Fruit fly (Drosophila melanogaster): Measurements from ENCODE around the gene CG42238.
A peak's percentile ranks its signal among the peaks of the same experiment; 100 is the strongest.

The CG42238 gene

DNA sequence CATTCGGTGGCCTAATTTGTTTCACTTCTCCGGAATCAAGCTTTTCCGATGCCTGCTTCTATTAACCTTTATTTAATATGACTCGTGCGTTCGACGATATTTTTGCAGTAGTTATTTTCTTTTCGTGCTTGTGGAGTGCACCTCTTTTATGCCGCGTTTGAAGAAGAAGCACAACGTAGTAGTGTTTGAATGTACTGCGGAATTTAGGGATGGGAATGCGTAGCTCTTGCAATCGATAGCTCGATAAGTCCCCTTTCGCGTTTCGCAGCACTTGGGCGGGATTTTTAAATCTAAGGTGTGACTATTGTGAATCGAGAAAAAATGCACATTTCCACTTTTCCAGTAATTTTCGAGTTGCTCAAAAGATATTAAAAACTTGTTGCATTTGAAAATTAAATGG lies 133.2 kb downstream of the CG42238 start, which contains the start of the genes CG43739 and sky (continued):
- no peak for TF ChIP-seq sim (GFP tag; IDR thresholded peaks at IDR 0.05)
- TF ChIP-seq hbn (GFP tag; IDR thresholded peaks at IDR 0.05; ENCODE audit: partially characterized antibody): peak; percentile 90
- TF ChIP-seq Fer3 (tag; optimal IDR thresholded peaks at IDR 0.05): no peak
- peak; percentile 10 for TF ChIP-seq Abd-B (GFP tag; optimal IDR thresholded peaks at IDR 0.05)
- TF ChIP-seq crp (GFP tag; optimal IDR thresholded peaks at IDR 0.05): no peak
- TF ChIP-seq CG16863 (GFP tag; optimal IDR thresholded peaks at IDR 0.05): no peak
- TF ChIP-seq YL-1 (GFP tag; optimal IDR thresholded peaks at IDR 0.05): no peak
- peak; percentile 18; the same call in 1 of the 2 replicates for TF ChIP-seq H2.0 (GFP tag; IDR thresholded peaks at IDR 0.05)
- peak; percentile 75 for TF ChIP-seq hb (GFP tag; IDR thresholded peaks at IDR 0.05; ENCODE audit: partially characterized antibody)
- 0 out of 2 replicates have a peak, but pooled peaks have one; percentile 18 for TF ChIP-seq ttk (GFP tag; IDR thresholded peaks at IDR 0.05)
- TF ChIP-seq dimm (GFP tag; IDR thresholded peaks at IDR 0.05): no peak
- TF ChIP-seq CG17612 (GFP tag; IDR thresholded peaks at IDR 0.05): peak; percentile 17; the same call in 1 of the 2 replicates
- TF ChIP-seq CG6765 (GFP tag; optimal IDR thresholded peaks at IDR 0.05): no peak
- no peak for TF ChIP-seq PHDP (tag; optimal IDR thresholded peaks at IDR 0.05)
- no peak for TF ChIP-seq seq (GFP tag; IDR thresholded peaks at IDR 0.05)
- TF ChIP-seq kah (GFP tag; optimal IDR thresholded peaks at IDR 0.05): no peak
- no peak for TF ChIP-seq CG15073 (GFP tag; optimal IDR thresholded peaks at IDR 0.05)
- peak; percentile 68 for TF ChIP-seq gro (GFP tag; optimal IDR thresholded peaks at IDR 0.05)
- no peak for TF ChIP-seq CG2678 (tag; optimal IDR thresholded peaks at IDR 0.05)
- no peak for TF ChIP-seq ftz-f1 (GFP tag; optimal IDR thresholded peaks at IDR 0.05)
- TF ChIP-seq eyg (GFP tag; optimal IDR thresholded peaks at IDR 0.05): no peak
- no peak for TF ChIP-seq pb (GFP tag; optimal IDR thresholded peaks at IDR 0.05)
- TF ChIP-seq wdn (GFP tag; IDR thresholded peaks at IDR 0.05): no peak
- TF ChIP-seq CG13775 (GFP tag; optimal IDR thresholded peaks at IDR 0.05): no peak
- no peak for TF ChIP-seq CG7556 (GFP tag; optimal IDR thresholded peaks at IDR 0.05)
- no peak for TF ChIP-seq CG14050 (GFP tag; IDR thresholded peaks at IDR 0.05)
- TF ChIP-seq CG6175 (GFP tag; IDR thresholded peaks at IDR 0.05): no peak
- no peak for TF ChIP-seq B-H1 (GFP tag; IDR thresholded peaks at IDR 0.05)
- peak in 1 of 2 experiments; percentile 35 for TF ChIP-seq Hr51 (GFP tag; optimal IDR thresholded peaks at IDR 0.05)
- peak; percentile 32; the same call in 1 of the 2 replicates for TF ChIP-seq chm (GFP tag; IDR thresholded peaks at IDR 0.05)
- TF ChIP-seq Nf-YA (GFP tag; IDR thresholded peaks at IDR 0.05): no peak
- peak; percentile 20 for TF ChIP-seq Nf-YC (tag; optimal IDR thresholded peaks at IDR 0.05)
- no peak for TF ChIP-seq Eip74EF (GFP tag; optimal IDR thresholded peaks at IDR 0.05)
- TF ChIP-seq CG7745 (tag; optimal IDR thresholded peaks at IDR 0.05): no peak
- peak; percentile 9 for TF ChIP-seq scrt (GFP tag; optimal IDR thresholded peaks at IDR 0.05)
- no peak for TF ChIP-seq CG33557 (GFP tag; optimal IDR thresholded peaks at IDR 0.05)
- TF ChIP-seq Hmx (GFP tag; optimal IDR thresholded peaks at IDR 0.05): no peak
- TF ChIP-seq ham (GFP tag; IDR thresholded peaks at IDR 0.05): no peak
- TF ChIP-seq Poxn (GFP tag; IDR thresholded peaks at IDR 0.05): no peak
- no peak for TF ChIP-seq Six4 (GFP tag; optimal IDR thresholded peaks at IDR 0.05)
- TF ChIP-seq CG6683 (GFP tag; optimal IDR thresholded peaks at IDR 0.05): no peak
- peak; percentile 73 for TF ChIP-seq sna (GFP tag; IDR thresholded peaks at IDR 0.05; ENCODE audit: partially characterized antibody)
- TF ChIP-seq Xrp1 (GFP tag; IDR thresholded peaks at IDR 0.05): no peak
- peak; percentile 86 for TF ChIP-seq CG17186 (GFP tag; optimal IDR thresholded peaks at IDR 0.05)
- peak; percentile 85 for TF ChIP-seq Scr (GFP tag; IDR thresholded peaks at IDR 0.05; ENCODE audit: partially characterized antibody)
- TF ChIP-seq CG16779 (GFP tag; IDR thresholded peaks at IDR 0.05): no peak
- TF ChIP-seq Mad (GFP tag; optimal IDR thresholded peaks at IDR 0.05): no peak
- TF ChIP-seq Hey (tag; optimal IDR thresholded peaks at IDR 0.05): no peak
- no peak for TF ChIP-seq CG12071 (GFP tag; optimal IDR thresholded peaks at IDR 0.05)
- TF ChIP-seq Doc3 (GFP tag; IDR thresholded peaks at IDR 0.05; ENCODE audit: partially characterized antibody): peak; percentile 84
- no peak for TF ChIP-seq CG3726 (GFP tag; IDR thresholded peaks at IDR 0.05)
